Worm (Caenorhabditis elegans) whole organism, young adult: ENCODE measurements around the gene twk-3.

Source experiments
- D2030.7 ChIP-seq: fragments of 200-800 bp; sonication (Bioruptor generic); IDR thresholded peaks from 2 replicates; pipeline ENCODE4 v1.3.6; 2022; ENCODE audit warnings: missing genetic modification reagents, missing genetic modification characterization, missing compliant biosample characterization
- F22D6.2 ChIP-seq: sonication (generic microtip); optimal IDR thresholded peaks from 2 replicates; lab custom pipeline; 2016; ENCODE audit warnings: mild to moderate bottlenecking, missing genetic modification characterization, missing compliant biosample characterization
- akir-1 ChIP-seq: fragments of 200-800 bp; sonication (Bioruptor generic); optimal IDR thresholded peaks from 2 replicates; lab custom pipeline; 2018; ENCODE audit warnings: mild to moderate bottlenecking, missing genetic modification characterization, moderate library complexity, missing compliant biosample characterization
- attf-6 ChIP-seq: fragments of 200-800 bp; sonication (Bioruptor generic); IDR thresholded peaks from 2 replicates; pipeline ENCODE4 v1.3.6; 2022; ENCODE audit warnings: missing genetic modification reagents, missing genetic modification characterization, missing compliant biosample characterization
- ekl-4 ChIP-seq: fragments of 200-800 bp; sonication (Bioruptor generic); IDR thresholded peaks from 2 replicates; pipeline ENCODE4 v1.3.6; 2022; ENCODE audit warnings: missing genetic modification reagents, missing genetic modification characterization, missing compliant biosample characterization
- hrde-1 ChIP-seq: sonication (generic microtip); optimal IDR thresholded peaks from 2 replicates; lab custom pipeline; 2016; ENCODE audit warnings: missing genetic modification characterization, mild to moderate bottlenecking, missing compliant biosample characterization, moderate library complexity, missing genotype, missing genetic modification reagents, borderline replicate concordance
- lag-1 ChIP-seq: fragments of 200-800 bp; sonication (Bioruptor generic); IDR thresholded peaks from 2 replicates; pipeline ENCODE4 v1.3.6; 2022; ENCODE audit warnings: missing genetic modification reagents, missing genetic modification characterization, missing compliant biosample characterization
- lir-1 ChIP-seq: fragments of 200-800 bp; sonication (Bioruptor generic); conservative IDR thresholded peaks from 2 replicates; pipeline ENCODE4 v1.3.6; 2022; ENCODE audit warnings: missing genetic modification reagents, missing genetic modification characterization, missing compliant biosample characterization
- nfya-2 ChIP-seq: fragments of 200-800 bp; sonication (Bioruptor generic); IDR thresholded peaks from 2 replicates; pipeline ENCODE4 v1.3.6; 2022; ENCODE audit warnings: missing genetic modification reagents, missing genetic modification characterization, missing compliant biosample characterization
- nhr-90 ChIP-seq: sonication (generic microtip); optimal IDR thresholded peaks from 2 replicates; lab custom pipeline; 2016; ENCODE audit warnings: missing genotype, mild to moderate bottlenecking, missing genetic modification characterization, missing compliant biosample characterization
- pha-4 ChIP-seq: fragments of 150-350 bp; sonication (generic microtip); optimal IDR thresholded peaks from 2 replicates; lab custom pipeline; 2014; ENCODE audit warnings: missing biosample characterization, missing genetic modification reagents, missing genetic modification characterization
- zfh-2 ChIP-seq: fragments of 200-800 bp; sonication (Bioruptor generic); conservative IDR thresholded peaks from 2 replicates; pipeline ENCODE4 v1.3.6; 2022; ENCODE audit warnings: missing genetic modification reagents, missing genetic modification characterization, missing compliant biosample characterization
- ztf-6 ChIP-seq: fragments of 200-800 bp; sonication (Bioruptor generic); IDR thresholded peaks from 2 replicates; pipeline ENCODE4 v1.3.6; 2022; ENCODE audit warnings: missing genetic modification reagents, missing genetic modification characterization, missing compliant biosample characterization

- TF ChIP-seq pha-4 = no peak
- TF ChIP-seq nfya-2 (GFP tag; lab: Robert Waterston, UW) = no peak
- TF ChIP-seq lag-1 (GFP tag; lab: Robert Waterston, UW) = no peak
- TF ChIP-seq akir-1 (GFP tag; lab: Kevin White, UChicago) = no peak
- TF ChIP-seq zfh-2 (GFP tag; lab: Robert Waterston, UW) = no peak
- no peak for TF ChIP-seq lir-1 (GFP tag; lab: Robert Waterston, UW)
- no peak for TF ChIP-seq D2030.7 (GFP tag; lab: Robert Waterston, UW)
- TF ChIP-seq nhr-90 (tag; lab: Kevin White, UChicago) = no peak
- TF ChIP-seq F22D6.2 (tag; lab: Kevin White, UChicago) = no peak
- no peak for TF ChIP-seq ztf-6 (GFP tag; lab: Robert Waterston, UW)
- TF ChIP-seq attf-6 (GFP tag; lab: Robert Waterston, UW) = no peak
- TF ChIP-seq hrde-1 (tag; lab: Kevin White, UChicago) = no peak
- no peak for TF ChIP-seq ekl-4 (GFP tag; lab: Robert Waterston, UW)
Measured at ce11 chrII:8205612-8206011, 7.0 kb downstream of the twk-3 start.
